Fruit fly (Drosophila melanogaster) whole organism, embryonic: Measurements from ENCODE around the gene DhpD.
A peak's percentile ranks its signal among the peaks of the same experiment; 100 is the strongest.

Source experiments
- CG10147 ChIP-seq: fragments of 200-800 bp; sonication (Bioruptor generic); optimal IDR thresholded peaks from 2 replicates; lab custom pipeline; 2019; ENCODE audit warnings: missing biosample characterization, mild to moderate bottlenecking, missing genetic modification characterization, moderate library complexity
- CG10209 ChIP-seq: fragments of 200-800 bp; sonication (Bioruptor generic); optimal IDR thresholded peaks from 3 replicates; lab custom pipeline; 2017; ENCODE audit warnings: missing biosample characterization, mild to moderate bottlenecking, missing genetic modification characterization, missing genetic modification reagents
- CG10267 ChIP-seq: fragments of 200-800 bp; sonication (Bioruptor generic); optimal IDR thresholded peaks from 2 replicates; lab custom pipeline; 2018; ENCODE audit warnings: missing biosample characterization, mild to moderate bottlenecking, missing genetic modification characterization, moderate library complexity
- CG10959 ChIP-seq: fragments of 200-800 bp; sonication (Bioruptor generic); IDR thresholded peaks from 2 replicates; pipeline ENCODE4 v1.3.6; 2022; ENCODE audit warnings: missing biosample characterization, missing genetic modification characterization
- CG10979 ChIP-seq: fragments of 200-800 bp; sonication (Bioruptor generic); optimal IDR thresholded peaks from 2 replicates; lab custom pipeline; 2018; ENCODE audit warnings: missing biosample characterization, mild to moderate bottlenecking, missing genetic modification characterization, moderate library complexity
- CG11695 ChIP-seq: fragments of 200-800 bp; sonication (Bioruptor generic); IDR thresholded peaks from 3 replicates; pipeline ENCODE4 v1.3.6; 2022; ENCODE audit warnings: missing biosample characterization, missing genetic modification characterization
- CG12744 ChIP-seq: fragments of 200-800 bp; sonication (Bioruptor generic); optimal IDR thresholded peaks from 2 replicates; lab custom pipeline; 2016; ENCODE audit warnings: missing biosample characterization, missing genetic modification characterization
- CG31224 ChIP-seq: fragments of 200-800 bp; sonication (Bioruptor generic); IDR thresholded peaks from 2 replicates; pipeline ENCODE4 v1.3.6; 2022; ENCODE audit warnings: missing biosample characterization, missing genetic modification characterization
- CG31388 ChIP-seq: fragments of 200-800 bp; sonication (Bioruptor generic); optimal IDR thresholded peaks from 2 replicates; lab custom pipeline; 2016; ENCODE audit warnings: missing biosample characterization, missing genetic modification characterization
- CG3726 ChIP-seq: fragments of 200-800 bp; sonication (Bioruptor generic); IDR thresholded peaks from 3 replicates; pipeline ENCODE4, ENCODE4 v1.3.6; 2022; ENCODE audit warnings: missing biosample characterization, missing genetic modification characterization
- CG9727 ChIP-seq: fragments of 200-800 bp; sonication (Bioruptor generic); optimal IDR thresholded peaks from 3 replicates; lab custom pipeline; 2017; ENCODE audit warnings: missing biosample characterization, mild to moderate bottlenecking, missing genetic modification characterization
- CTCF ChIP-seq: fragments of 200-800 bp; sonication (Bioruptor generic); optimal IDR thresholded peaks from 2 replicates; lab custom pipeline; 2017; ENCODE audit warnings: missing biosample characterization, mild to moderate bottlenecking, missing genetic modification characterization, moderate library complexity
- Camta ChIP-seq: fragments of 200-800 bp; sonication (Bioruptor generic); optimal IDR thresholded peaks from 2 replicates; lab custom pipeline; 2016; ENCODE audit warnings: missing biosample characterization, missing genetic modification characterization
- Chrac-16 ChIP-seq: fragments of 200-800 bp; sonication (Bioruptor generic); optimal IDR thresholded peaks from 3 replicates; lab custom pipeline; 2016; ENCODE audit warnings: missing biosample characterization, missing genetic modification characterization
- CoRest ChIP-seq: fragments of 200-800 bp; sonication (Bioruptor generic); optimal IDR thresholded peaks from 3 replicates; lab custom pipeline; 2018; ENCODE audit warnings: missing biosample characterization, mild to moderate bottlenecking, missing genetic modification characterization, moderate library complexity
- E2f2 ChIP-seq: fragments of 200-800 bp; sonication (Bioruptor generic); IDR thresholded peaks from 2 replicates; pipeline ENCODE4 v1.3.6; 2022; ENCODE audit warnings: missing biosample characterization, missing genetic modification characterization
- Elba2 ChIP-seq: fragments of 200-800 bp; sonication (Bioruptor generic); optimal IDR thresholded peaks from 3 replicates; lab custom pipeline; 2016; ENCODE audit warnings: missing biosample characterization, missing genetic modification characterization
- Hr51 ChIP-seq, 2 experiments: fragments of 200-800 bp; sonication (Bioruptor generic); optimal IDR thresholded peaks; 2 replicates in 1 of 2; 3 replicates in 1 of 2; lab custom pipeline; 2016 to 2018; ENCODE audit warnings: missing biosample characterization in 2 of 2, missing genetic modification characterization in 2 of 2, mild to moderate bottlenecking in 1 of 2, moderate library complexity in 1 of 2
- Lim3 ChIP-seq: fragments of 200-800 bp; sonication (Bioruptor generic); IDR thresholded peaks from 2 replicates; pipeline ENCODE4 v1.3.6; 2022; ENCODE audit warnings: missing biosample characterization, missing genetic modification characterization
- Nf-YA ChIP-seq: fragments of 200-800 bp; sonication (Bioruptor generic); IDR thresholded peaks from 2 replicates; pipeline ENCODE4 v1.3.6; 2022; ENCODE audit warnings: missing biosample characterization, missing genetic modification characterization
- Opbp ChIP-seq: fragments of 200-800 bp; sonication (Bioruptor generic); IDR thresholded peaks from 3 replicates; pipeline ENCODE4 v1.3.6; 2022; ENCODE audit warnings: missing biosample characterization, missing genetic modification characterization; ENCODE audit not compliant: partially characterized antibody
- Ravus ChIP-seq: fragments of 200-800 bp; sonication (Bioruptor generic); IDR thresholded peaks from 2 replicates; pipeline ENCODE4 v1.3.6; 2022; ENCODE audit warnings: missing biosample characterization, missing genetic modification characterization
- Sox102F ChIP-seq: fragments of 200-800 bp; sonication (Bioruptor generic); optimal IDR thresholded peaks from 2 replicates; lab custom pipeline; 2018; ENCODE audit warnings: missing biosample characterization, mild to moderate bottlenecking, missing genetic modification characterization, moderate library complexity
- Spps ChIP-seq: fragments of 200-800 bp; sonication (Bioruptor generic); optimal IDR thresholded peaks from 2 replicates; lab custom pipeline; 2018; ENCODE audit warnings: missing biosample characterization, mild to moderate bottlenecking, missing genetic modification characterization
- Ssrp ChIP-seq: fragments of 200-800 bp; sonication (Bioruptor generic); optimal IDR thresholded peaks from 2 replicates; lab custom pipeline; 2018; ENCODE audit warnings: missing biosample characterization, mild to moderate bottlenecking, missing genetic modification characterization, moderate library complexity
- TFAM ChIP-seq: fragments of 200-800 bp; sonication (Bioruptor generic); optimal IDR thresholded peaks from 2 replicates; lab custom pipeline; 2017; ENCODE audit warnings: missing biosample characterization, missing genetic modification characterization, inconsistent platforms
- al ChIP-seq: fragments of 200-800 bp; sonication (Bioruptor generic); IDR thresholded peaks from 2 replicates; pipeline ENCODE4 v1.3.6; 2022; ENCODE audit warnings: missing biosample characterization, missing genetic modification characterization
- amos ChIP-seq: fragments of 200-800 bp; sonication (Bioruptor generic); IDR thresholded peaks from 2 replicates; pipeline ENCODE4 v1.3.6; 2022; ENCODE audit warnings: missing biosample characterization, missing genetic modification characterization; ENCODE audit not compliant: partially characterized antibody
- bowl ChIP-seq: fragments of 200-800 bp; sonication (Bioruptor generic); IDR thresholded peaks from 2 replicates; pipeline ENCODE4 v1.3.6; 2022; ENCODE audit warnings: missing biosample characterization, missing genetic modification characterization
- btn ChIP-seq: fragments of 200-800 bp; sonication (Bioruptor generic); optimal IDR thresholded peaks from 2 replicates; lab custom pipeline; 2016; ENCODE audit warnings: missing biosample characterization, missing genetic modification characterization
- caup ChIP-seq: fragments of 200-800 bp; sonication (Bioruptor generic); optimal IDR thresholded peaks from 3 replicates; lab custom pipeline; 2017; ENCODE audit warnings: missing biosample characterization, mild to moderate bottlenecking, missing genetic modification characterization, moderate library complexity; ENCODE audit not compliant: severe bottlenecking
- hkb ChIP-seq, 2 experiments: fragments of 200-800 bp in 1 of 2; fragments of >200 bp in 1 of 2; sonication (Bioruptor generic) in 1 of 2; IDR thresholded peaks in 1 of 2; optimal IDR thresholded peaks in 1 of 2; 2 replicates each; pipeline versions ENCODE4 v1.3.6 to Lab custom; 2017 to 2022; ENCODE audit warnings: missing biosample characterization in 1 of 2, missing genetic modification characterization in 1 of 2
- jumu ChIP-seq: fragments of 200-800 bp; sonication (Bioruptor generic); optimal IDR thresholded peaks from 3 replicates; lab custom pipeline; 2016; ENCODE audit warnings: missing biosample characterization, missing genetic modification characterization
- mirr ChIP-seq: fragments of 200-800 bp; sonication (Bioruptor generic); optimal IDR thresholded peaks from 3 replicates; lab custom pipeline; 2018; ENCODE audit warnings: missing biosample characterization, mild to moderate bottlenecking, missing genetic modification characterization
- mld ChIP-seq: fragments of 200-800 bp; sonication (Bioruptor generic); IDR thresholded peaks from 3 replicates; pipeline ENCODE4 v1.3.6; 2022; ENCODE audit warnings: missing biosample characterization, missing genetic modification characterization; ENCODE audit not compliant: partially characterized antibody
- nerfin-2 ChIP-seq: fragments of 200-800 bp; sonication (Bioruptor generic); IDR thresholded peaks from 2 replicates; pipeline ENCODE4 v1.3.6; 2022; ENCODE audit warnings: missing biosample characterization, missing genetic modification characterization; ENCODE audit not compliant: partially characterized antibody
- nom ChIP-seq: fragments of 200-800 bp; sonication (Bioruptor generic); optimal IDR thresholded peaks from 2 replicates; lab custom pipeline; 2017; ENCODE audit warnings: missing biosample characterization, missing genetic modification characterization, mild to moderate bottlenecking, moderate library complexity, missing genetic modification reagents
- pb ChIP-seq: fragments of 200-800 bp; sonication (Bioruptor generic); optimal IDR thresholded peaks from 3 replicates; lab custom pipeline; 2016; ENCODE audit warnings: missing biosample characterization, missing genetic modification characterization
- peb ChIP-seq: fragments of 200-800 bp; sonication (Bioruptor generic); IDR thresholded peaks from 2 replicates; pipeline ENCODE4 v1.3.6; 2022; ENCODE audit warnings: missing biosample characterization, missing genetic modification characterization
- pho ChIP-seq: fragments of 200-800 bp; sonication (Bioruptor generic); optimal IDR thresholded peaks from 2 replicates; lab custom pipeline; 2016; ENCODE audit warnings: missing biosample characterization, missing genetic modification characterization
- pnt ChIP-seq: fragments of 200-800 bp; sonication (Bioruptor generic); optimal IDR thresholded peaks from 3 replicates; lab custom pipeline; 2016; ENCODE audit warnings: missing biosample characterization, missing genetic modification characterization
- pum ChIP-seq: fragments of 200-800 bp; sonication (Bioruptor generic); optimal IDR thresholded peaks from 2 replicates; lab custom pipeline; 2016; ENCODE audit warnings: missing biosample characterization, missing genetic modification characterization
- pzg ChIP-seq: fragments of 200-800 bp; sonication (Bioruptor generic); optimal IDR thresholded peaks from 3 replicates; lab custom pipeline; 2018; ENCODE audit warnings: missing biosample characterization, mild to moderate bottlenecking, missing genetic modification characterization, moderate library complexity
- sd ChIP-seq: fragments of 200-800 bp; sonication (Bioruptor generic); optimal IDR thresholded peaks from 3 replicates; lab custom pipeline; 2018; ENCODE audit warnings: missing biosample characterization, mild to moderate bottlenecking, missing genetic modification characterization, moderate library complexity
- sens-2 ChIP-seq: fragments of 200-800 bp; sonication (Bioruptor generic); IDR thresholded peaks from 2 replicates; pipeline ENCODE4 v1.3.6; 2022; ENCODE audit warnings: missing biosample characterization, missing genetic modification characterization
- stc ChIP-seq: fragments of 200-800 bp; sonication (Bioruptor generic); IDR thresholded peaks from 2 replicates; pipeline ENCODE4 v1.3.6; 2022; ENCODE audit warnings: missing biosample characterization, missing genetic modification characterization
- tx ChIP-seq: fragments of 200-800 bp; sonication (Bioruptor generic); optimal IDR thresholded peaks from 2 replicates; lab custom pipeline; 2016; ENCODE audit warnings: missing biosample characterization, missing genetic modification characterization
- unc-4 ChIP-seq: fragments of 200-800 bp; sonication (Bioruptor generic); IDR thresholded peaks from 2 replicates; pipeline ENCODE4 v1.3.6; 2022; ENCODE audit warnings: missing biosample characterization, missing genetic modification characterization; ENCODE audit not compliant: partially characterized antibody
- yki ChIP-seq: fragments of >200 bp; optimal IDR thresholded peaks from 3 replicates; lab custom pipeline; 2018

DhpD gene

dm6 chr3R:4232139-4233017 is 3.3 kb upstream of the DhpD start, which contains the start of gene CG14641 (continued):
- no peak for TF ChIP-seq Chrac-16 (GFP tag; lab: Kevin White, UChicago)
- no peak for TF ChIP-seq CG11695 (GFP tag; lab: Robert Waterston, UW)
- TF ChIP-seq sd (tag; lab: Kevin White, UChicago): no peak
- TF ChIP-seq jumu (GFP tag; lab: Kevin White, UChicago): no peak
- no peak for TF ChIP-seq CG31224 (GFP tag; lab: Robert Waterston, UW)
- TF ChIP-seq yki (lab: Kevin White, UChicago): no peak
- TF ChIP-seq sens-2 (GFP tag; lab: Robert Waterston, UW): no peak
- TF ChIP-seq btn (GFP tag; lab: Kevin White, UChicago): no peak
- TF ChIP-seq caup (GFP tag; lab: Kevin White, UChicago): no peak
- no peak for TF ChIP-seq E2f2 (GFP tag; lab: Robert Waterston, UW)
- peak; percentile 30 for TF ChIP-seq nom
- TF ChIP-seq al (GFP tag; lab: Robert Waterston, UW): no peak
- TF ChIP-seq Spps (tag; lab: Kevin White, UChicago): no peak
- no peak for TF ChIP-seq peb (GFP tag; lab: Robert Waterston, UW)
- TF ChIP-seq pb (GFP tag; lab: Kevin White, UChicago): no peak
- TF ChIP-seq pho: no peak
- peak; percentile 45 for TF ChIP-seq pzg (GFP tag; lab: Kevin White, UChicago)
- no peak for TF ChIP-seq CG3726 (GFP tag; lab: Robert Waterston, UW)
- TF ChIP-seq mirr: no peak
- no peak for TF ChIP-seq CTCF (GFP tag; lab: Kevin White, UChicago)
- TF ChIP-seq Ssrp (tag; lab: Kevin White, UChicago): peak; percentile 4
- TF ChIP-seq CG9727 (GFP tag; lab: Kevin White, UChicago): no peak
- TF ChIP-seq CG10979 (tag; lab: Kevin White, UChicago): no peak
- TF ChIP-seq Elba2 (GFP tag; lab: Kevin White, UChicago): no peak
- no peak for TF ChIP-seq CG10959 (GFP tag; lab: Robert Waterston, UW)
- no peak for TF ChIP-seq Ravus (GFP tag; lab: Robert Waterston, UW)
- no peak for TF ChIP-seq Hr51 (GFP tag; optimal IDR thresholded peaks at IDR 0.05; lab: Kevin White, UChicago)
- TF ChIP-seq Sox102F: no peak
- TF ChIP-seq Lim3 (GFP tag; lab: Robert Waterston, UW): no peak
- peak; percentile 54; the same call in 2 of the 3 replicates for TF ChIP-seq Opbp (GFP tag; lab: Robert Waterston, UW)
- no peak for TF ChIP-seq unc-4 (GFP tag; lab: Robert Waterston, UW)
- TF ChIP-seq mld: no peak
- no peak for TF ChIP-seq CG12744 (GFP tag; lab: Kevin White, UChicago)
- TF ChIP-seq pum: no peak
- TF ChIP-seq stc (GFP tag; lab: Robert Waterston, UW): no peak
- TF ChIP-seq bowl (GFP tag; lab: Robert Waterston, UW): no peak
- no peak for TF ChIP-seq hkb (optimal IDR thresholded peaks at IDR 0.05; lab: Kevin White, UChicago)
- no peak for TF ChIP-seq hkb (GFP tag; IDR thresholded peaks at IDR 0.05; lab: Robert Waterston, UW)
- TF ChIP-seq Camta (GFP tag; lab: Kevin White, UChicago): no peak
- no peak for TF ChIP-seq tx (GFP tag; lab: Kevin White, UChicago)
- TF ChIP-seq CG10209 (GFP tag; lab: Kevin White, UChicago): no peak
- TF ChIP-seq CG10267: no peak
- 0 out of 2 replicates have a peak, but pooled peaks have one; percentile 21 for TF ChIP-seq nerfin-2 (GFP tag; lab: Robert Waterston, UW)
- TF ChIP-seq TFAM: no peak
- no peak for TF ChIP-seq Nf-YA (GFP tag; lab: Robert Waterston, UW)
- TF ChIP-seq CG10147 (GFP tag; lab: Kevin White, UChicago): no peak
- TF ChIP-seq amos (GFP tag; lab: Robert Waterston, UW): peak; percentile 73
- no peak for TF ChIP-seq pnt (GFP tag; lab: Kevin White, UChicago)
- TF ChIP-seq CG31388 (GFP tag; lab: Kevin White, UChicago): no peak
- TF ChIP-seq CoRest (tag; lab: Kevin White, UChicago): peak; percentile 42
